Fruit fly (Drosophila melanogaster) whole organism, embryonic: ENCODE results near the gene Argl.

Source experiments
- Adf1 ChIP-seq: fragments of 200-800 bp; sonication (Bioruptor generic); IDR thresholded peaks from 2 replicates; pipeline ENCODE4 v1.3.6; 2022; ENCODE audit warnings: missing biosample characterization, missing genetic modification characterization
- Awh ChIP-seq: fragments of 200-800 bp; sonication (Bioruptor generic); IDR thresholded peaks from 2 replicates; pipeline ENCODE4, ENCODE4 v1.3.6; 2022; ENCODE audit warnings: missing biosample characterization, missing genetic modification characterization
- BtbVII ChIP-seq: fragments of 200-800 bp; sonication (Bioruptor generic); optimal IDR thresholded peaks from 3 replicates; lab custom pipeline; 2017; ENCODE audit warnings: missing biosample characterization, mild to moderate bottlenecking, missing genetic modification characterization
- CG10431 ChIP-seq: fragments of 200-800 bp; sonication (Bioruptor generic); optimal IDR thresholded peaks from 3 replicates; lab custom pipeline; 2018; ENCODE audit warnings: missing biosample characterization, mild to moderate bottlenecking, missing genetic modification characterization
- CG10959 ChIP-seq: fragments of 200-800 bp; sonication (Bioruptor generic); IDR thresholded peaks from 2 replicates; pipeline ENCODE4 v1.3.6; 2022; ENCODE audit warnings: missing biosample characterization, missing genetic modification characterization
- CG10979 ChIP-seq: fragments of 200-800 bp; sonication (Bioruptor generic); optimal IDR thresholded peaks from 2 replicates; lab custom pipeline; 2018; ENCODE audit warnings: missing biosample characterization, mild to moderate bottlenecking, missing genetic modification characterization, moderate library complexity
- CG11247 ChIP-seq: fragments of 200-800 bp; sonication (Bioruptor generic); IDR thresholded peaks from 2 replicates; pipeline ENCODE4 v1.3.6; 2022; ENCODE audit warnings: missing biosample characterization, missing genetic modification characterization
- CG11504 ChIP-seq: fragments of 200-800 bp; sonication (Bioruptor generic); optimal IDR thresholded peaks from 3 replicates; lab custom pipeline; 2019; ENCODE audit warnings: missing biosample characterization, mild to moderate bottlenecking, missing genetic modification characterization, moderate library complexity
- CG12155 ChIP-seq: fragments of 200-800 bp; sonication (Bioruptor generic); optimal IDR thresholded peaks from 3 replicates; lab custom pipeline; 2016; ENCODE audit warnings: missing biosample characterization, missing genetic modification characterization
- CG12236 ChIP-seq: fragments of 200-800 bp; sonication (Bioruptor generic); optimal IDR thresholded peaks from 2 replicates; lab custom pipeline; 2016; ENCODE audit warnings: missing biosample characterization, missing genetic modification characterization
- CG13624 ChIP-seq: fragments of 200-800 bp; sonication (Bioruptor generic); optimal IDR thresholded peaks from 2 replicates; lab custom pipeline; 2016; ENCODE audit warnings: missing biosample characterization, missing genetic modification characterization
- CG16863 ChIP-seq: fragments of 200-800 bp; sonication (Bioruptor generic); optimal IDR thresholded peaks from 3 replicates; lab custom pipeline; 2016; ENCODE audit warnings: missing biosample characterization, missing genetic modification characterization
- CG2120 ChIP-seq: fragments of 200-800 bp; sonication (Bioruptor generic); optimal IDR thresholded peaks from 3 replicates; lab custom pipeline; 2016; ENCODE audit warnings: missing biosample characterization, missing genetic modification characterization
- CG30431 ChIP-seq: fragments of 200-800 bp; sonication (Bioruptor generic); optimal IDR thresholded peaks from 2 replicates; lab custom pipeline; 2017; ENCODE audit warnings: missing biosample characterization, missing genetic modification characterization
- CG33557 ChIP-seq: fragments of 200-800 bp; sonication (Bioruptor generic); optimal IDR thresholded peaks from 2 replicates; lab custom pipeline; 2019; ENCODE audit warnings: missing biosample characterization, mild to moderate bottlenecking, missing genetic modification characterization, moderate library complexity
- CG34376 ChIP-seq: fragments of 200-800 bp; sonication (Bioruptor generic); optimal IDR thresholded peaks from 2 replicates; lab custom pipeline; 2018; ENCODE audit warnings: missing biosample characterization, mild to moderate bottlenecking, missing genetic modification characterization
- CG6654 ChIP-seq: fragments of 200-800 bp; sonication (Bioruptor generic); optimal IDR thresholded peaks from 2 replicates; lab custom pipeline; 2017; ENCODE audit warnings: missing biosample characterization, mild to moderate bottlenecking, missing genetic modification characterization
- CG7372 ChIP-seq: fragments of 200-800 bp; sonication (Bioruptor generic); IDR thresholded peaks from 2 replicates; pipeline ENCODE4 v1.3.6; 2022; ENCODE audit warnings: missing biosample characterization, missing genetic modification characterization
- CG7556 ChIP-seq: fragments of 200-800 bp; sonication (Bioruptor generic); optimal IDR thresholded peaks from 2 replicates; lab custom pipeline; 2017; ENCODE audit warnings: missing biosample characterization, mild to moderate bottlenecking, missing genetic modification characterization
- CG8089 ChIP-seq: fragments of 200-800 bp; sonication (Bioruptor generic); optimal IDR thresholded peaks from 3 replicates; lab custom pipeline; 2016; ENCODE audit warnings: missing biosample characterization, missing genetic modification characterization
- CG8944 ChIP-seq: fragments of 200-800 bp; sonication (Bioruptor generic); optimal IDR thresholded peaks from 3 replicates; lab custom pipeline; 2016; ENCODE audit warnings: missing biosample characterization, missing genetic modification characterization
- CG9797 ChIP-seq: fragments of 200-800 bp; sonication (Bioruptor generic); optimal IDR thresholded peaks from 3 replicates; lab custom pipeline; 2018; ENCODE audit warnings: missing biosample characterization, mild to moderate bottlenecking, missing genetic modification characterization
- CHES-1-like ChIP-seq: fragments of 200-800 bp; sonication (Bioruptor generic); optimal IDR thresholded peaks from 2 replicates; lab custom pipeline; 2016; ENCODE audit warnings: missing biosample characterization, missing genetic modification characterization
- Lim3 ChIP-seq: fragments of 200-800 bp; sonication (Bioruptor generic); IDR thresholded peaks from 2 replicates; pipeline ENCODE4 v1.3.6; 2022; ENCODE audit warnings: missing biosample characterization, missing genetic modification characterization
- Meics ChIP-seq: fragments of 200-800 bp; sonication (Bioruptor generic); optimal IDR thresholded peaks from 2 replicates; lab custom pipeline; 2017; ENCODE audit warnings: missing biosample characterization, mild to moderate bottlenecking, missing genetic modification characterization
- Opbp ChIP-seq: fragments of 200-800 bp; sonication (Bioruptor generic); IDR thresholded peaks from 3 replicates; pipeline ENCODE4 v1.3.6; 2022; ENCODE audit warnings: missing biosample characterization, missing genetic modification characterization; ENCODE audit not compliant: partially characterized antibody
- PHDP ChIP-seq: fragments of 200-800 bp; sonication (Bioruptor generic); optimal IDR thresholded peaks from 3 replicates; lab custom pipeline; 2018; ENCODE audit warnings: missing biosample characterization, mild to moderate bottlenecking, missing genetic modification characterization, moderate library complexity
- Sin3A ChIP-seq: fragments of >200 bp; optimal IDR thresholded peaks from 2 replicates; lab custom pipeline; 2018
- Sry-β ChIP-seq: fragments of 200-800 bp; sonication (Bioruptor generic); optimal IDR thresholded peaks from 2 replicates; lab custom pipeline; 2018; ENCODE audit warnings: missing biosample characterization, mild to moderate bottlenecking, missing genetic modification characterization, moderate library complexity
- Tbp ChIP-seq: fragments of >200 bp; optimal IDR thresholded peaks from 2 replicates; lab custom pipeline; 2018; ENCODE audit warnings: missing biosample characterization, missing genetic modification characterization
- Xrp1 ChIP-seq: fragments of 200-800 bp; sonication (Bioruptor generic); IDR thresholded peaks from 2 replicates; pipeline ENCODE4 v1.3.6; 2022; ENCODE audit warnings: missing biosample characterization, missing genetic modification characterization
- ac ChIP-seq: fragments of 200-800 bp; sonication (Bioruptor generic); optimal IDR thresholded peaks from 3 replicates; lab custom pipeline; 2017; ENCODE audit warnings: missing biosample characterization, mild to moderate bottlenecking, missing genetic modification characterization
- chm ChIP-seq: fragments of 200-800 bp; sonication (Bioruptor generic); IDR thresholded peaks from 2 replicates; pipeline ENCODE4 v1.3.6; 2022; ENCODE audit warnings: missing biosample characterization, missing genetic modification characterization
- corto ChIP-seq: fragments of 200-800 bp; sonication (Bioruptor generic); optimal IDR thresholded peaks from 2 replicates; lab custom pipeline; 2016; ENCODE audit warnings: missing biosample characterization, mild to moderate bottlenecking, missing genetic modification characterization, moderate library complexity
- cwo ChIP-seq: fragments of 200-800 bp; sonication (Bioruptor generic); optimal IDR thresholded peaks from 3 replicates; lab custom pipeline; 2017; ENCODE audit warnings: missing biosample characterization, missing genetic modification characterization, mild to moderate bottlenecking, moderate library complexity, missing genetic modification reagents
- dan ChIP-seq: fragments of 200-800 bp; sonication (Bioruptor generic); IDR thresholded peaks from 2 replicates; pipeline ENCODE4 v1.3.6; 2022; ENCODE audit warnings: missing biosample characterization, missing genetic modification characterization
- ewg ChIP-seq: fragments of 200-800 bp; sonication (Bioruptor generic); optimal IDR thresholded peaks from 3 replicates; lab custom pipeline; 2017; ENCODE audit warnings: mild to moderate bottlenecking, missing biosample characterization, missing genetic modification reagents, missing genetic modification characterization
- hb ChIP-seq: fragments of 200-800 bp; sonication (Bioruptor generic); IDR thresholded peaks from 3 replicates; pipeline ENCODE4 v1.3.6; 2022; ENCODE audit warnings: missing biosample characterization, missing genetic modification characterization; ENCODE audit not compliant: partially characterized antibody
- maf-S ChIP-seq: fragments of 200-800 bp; sonication (Bioruptor generic); optimal IDR thresholded peaks from 2 replicates; lab custom pipeline; 2016; ENCODE audit warnings: missing biosample characterization, missing genetic modification characterization
- mld ChIP-seq: fragments of 200-800 bp; sonication (Bioruptor generic); IDR thresholded peaks from 3 replicates; pipeline ENCODE4 v1.3.6; 2022; ENCODE audit warnings: missing biosample characterization, missing genetic modification characterization; ENCODE audit not compliant: partially characterized antibody
- ranshi ChIP-seq: fragments of 200-800 bp; sonication (Bioruptor generic); IDR thresholded peaks from 2 replicates; pipeline ENCODE4 v1.3.6; 2022; ENCODE audit warnings: missing biosample characterization, missing genetic modification characterization
- rib ChIP-seq: fragments of 200-800 bp; sonication (Bioruptor generic); IDR thresholded peaks from 2 replicates; pipeline ENCODE4 v1.3.6; 2022; ENCODE audit warnings: missing biosample characterization, missing genetic modification characterization
- seq ChIP-seq: fragments of 200-800 bp; sonication (Bioruptor generic); IDR thresholded peaks from 2 replicates; pipeline ENCODE4 v1.3.6; 2022; ENCODE audit warnings: missing biosample characterization, missing genetic modification characterization
- shn ChIP-seq: fragments of 200-800 bp; sonication (Bioruptor generic); optimal IDR thresholded peaks from 3 replicates; lab custom pipeline; 2016; ENCODE audit warnings: missing biosample characterization, missing genetic modification characterization
- sna ChIP-seq: fragments of 200-800 bp; sonication (Bioruptor generic); IDR thresholded peaks from 2 replicates; pipeline ENCODE4 v1.3.6; 2022; ENCODE audit warnings: missing biosample characterization, missing genetic modification characterization; ENCODE audit not compliant: partially characterized antibody
- sr ChIP-seq: fragments of 200-800 bp; sonication (Bioruptor generic); IDR thresholded peaks from 3 replicates; pipeline ENCODE4 v1.3.6; 2022; ENCODE audit warnings: missing biosample characterization, missing genetic modification characterization
- sug ChIP-seq: fragments of 200-800 bp; optimal IDR thresholded peaks from 2 replicates; lab custom pipeline; 2019; ENCODE audit warnings: missing biosample characterization, mild to moderate bottlenecking, missing genetic modification characterization, moderate library complexity
- unc-4 ChIP-seq: fragments of 200-800 bp; sonication (Bioruptor generic); IDR thresholded peaks from 2 replicates; pipeline ENCODE4 v1.3.6; 2022; ENCODE audit warnings: missing biosample characterization, missing genetic modification characterization; ENCODE audit not compliant: partially characterized antibody
- usp ChIP-seq: fragments of >200 bp; optimal IDR thresholded peaks from 2 replicates; lab custom pipeline; 2017; ENCODE audit warnings: missing biosample characterization, missing genetic modification characterization
- vfl ChIP-seq: fragments of 200-800 bp; sonication (Bioruptor generic); optimal IDR thresholded peaks from 2 replicates; lab custom pipeline; 2016; ENCODE audit warnings: missing biosample characterization, missing genetic modification characterization
- vnd ChIP-seq: fragments of 200-800 bp; sonication (Bioruptor generic); IDR thresholded peaks from 3 replicates; pipeline ENCODE4 v1.3.6; 2022; ENCODE audit warnings: missing biosample characterization, missing genetic modification characterization; ENCODE audit not compliant: partially characterized antibody
- wek ChIP-seq: fragments of 200-800 bp; sonication (Bioruptor generic); optimal IDR thresholded peaks from 3 replicates; lab custom pipeline; 2018; ENCODE audit warnings: missing biosample characterization, mild to moderate bottlenecking, missing genetic modification characterization, moderate library complexity
- zfh2 ChIP-seq: fragments of 200-800 bp; sonication (Bioruptor generic); optimal IDR thresholded peaks from 2 replicates; lab custom pipeline; 2016; ENCODE audit warnings: missing biosample characterization, missing genetic modification characterization

The Argl gene

DNA sequence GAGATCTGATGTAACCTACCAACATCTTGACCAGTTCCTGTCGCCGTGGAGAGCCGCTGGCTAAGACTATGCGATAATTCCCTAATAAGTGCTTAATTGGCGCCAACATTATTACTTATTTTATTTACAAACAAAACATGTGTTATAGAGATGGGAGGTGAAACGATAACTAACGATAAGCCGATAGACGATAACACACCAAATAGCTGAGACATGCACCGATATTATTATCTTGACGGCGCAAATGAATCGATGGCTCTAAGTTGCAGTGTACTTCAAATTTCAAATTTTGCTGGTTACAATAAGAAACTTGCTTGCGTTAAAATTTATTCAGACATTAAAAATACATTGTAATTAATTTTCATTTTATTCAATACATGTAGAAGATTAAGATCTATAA lies 1.2 kb upstream of the Argl start, which contains the start of gene CG9515 (continued):
- peak; percentile 24 for TF ChIP-seq CG2120 (GFP tag; lab: Kevin White, UChicago)
- TF ChIP-seq CG10959 (GFP tag; lab: Robert Waterston, UW), result no peak
- no peak for TF ChIP-seq corto (GFP tag; lab: Kevin White, UChicago)
- peak; percentile 15 for TF ChIP-seq PHDP
- TF ChIP-seq vfl (GFP tag; lab: Kevin White, UChicago), result no peak
- no peak for TF ChIP-seq usp (GFP tag; lab: Kevin White, UChicago)
- no peak for TF ChIP-seq CG30431
- no peak for TF ChIP-seq CG10431 (GFP tag; lab: Kevin White, UChicago)
- no peak for TF ChIP-seq CG7556
- no peak for TF ChIP-seq CG8944 (GFP tag; lab: Kevin White, UChicago)
- TF ChIP-seq ac (GFP tag; lab: Kevin White, UChicago), result no peak
- TF ChIP-seq shn (GFP tag; lab: Kevin White, UChicago), result no peak
- TF ChIP-seq CG6654 (GFP tag; lab: Kevin White, UChicago), result no peak
- peak; percentile 27 for TF ChIP-seq CG13624 (GFP tag; lab: Kevin White, UChicago)
- TF ChIP-seq CG12236, result no peak
- no peak for TF ChIP-seq CG9797
- TF ChIP-seq CG11247 (GFP tag; lab: Robert Waterston, UW), result no peak
- TF ChIP-seq vnd, result peak; percentile 69
- TF ChIP-seq Opbp (GFP tag; lab: Robert Waterston, UW), result peak; percentile 86
- TF ChIP-seq sug (tag; lab: Kevin White, UChicago), result peak; percentile 33
- TF ChIP-seq unc-4 (GFP tag; lab: Robert Waterston, UW), result peak; percentile 71
- no peak for TF ChIP-seq Sry-β (GFP tag; lab: Kevin White, UChicago)
- TF ChIP-seq CHES-1-like, result no peak
- no peak for TF ChIP-seq CG11504 (tag; lab: Kevin White, UChicago)
- TF ChIP-seq CG10979 (tag; lab: Kevin White, UChicago), result no peak
- TF ChIP-seq Meics (GFP tag; lab: Kevin White, UChicago), result no peak
- TF ChIP-seq CG33557 (GFP tag; lab: Kevin White, UChicago), result no peak
- TF ChIP-seq rib, result no peak
- no peak for TF ChIP-seq ranshi (GFP tag; lab: Robert Waterston, UW)
- TF ChIP-seq Awh (GFP tag; lab: Robert Waterston, UW), result no peak
- TF ChIP-seq CG8089 (GFP tag; lab: Kevin White, UChicago), result no peak
- TF ChIP-seq mld (GFP tag; lab: Robert Waterston, UW), result no peak
- no peak for TF ChIP-seq CG16863 (GFP tag; lab: Kevin White, UChicago)
- no peak for TF ChIP-seq CG12155 (GFP tag; lab: Kevin White, UChicago)
- TF ChIP-seq Sin3A (lab: Kevin White, UChicago), result no peak
- no peak for TF ChIP-seq zfh2 (GFP tag; lab: Kevin White, UChicago)
- TF ChIP-seq chm (GFP tag; lab: Robert Waterston, UW), result no peak
- no peak for TF ChIP-seq Xrp1 (GFP tag; lab: Robert Waterston, UW)
- no peak for TF ChIP-seq dan
- no peak for TF ChIP-seq Lim3 (GFP tag; lab: Robert Waterston, UW)
- TF ChIP-seq CG7372 (GFP tag; lab: Robert Waterston, UW), result no peak
- peak; percentile 91 for TF ChIP-seq hb (GFP tag; lab: Robert Waterston, UW)
- TF ChIP-seq wek (GFP tag; lab: Kevin White, UChicago), result no peak
- no peak for TF ChIP-seq CG34376 (GFP tag; lab: Kevin White, UChicago)
- TF ChIP-seq sna (GFP tag; lab: Robert Waterston, UW), result peak; percentile 82
- no peak for TF ChIP-seq ewg (GFP tag; lab: Kevin White, UChicago)
- no peak for TF ChIP-seq sr (GFP tag; lab: Robert Waterston, UW)
- no peak for TF ChIP-seq Adf1 (GFP tag; lab: Robert Waterston, UW)
- no peak for TF ChIP-seq seq
- no peak for TF ChIP-seq maf-S (GFP tag; lab: Kevin White, UChicago)
- TF ChIP-seq Tbp (GFP tag; lab: Kevin White, UChicago), result no peak
- no peak for TF ChIP-seq cwo (GFP tag; lab: Kevin White, UChicago)
- TF ChIP-seq BtbVII (GFP tag; lab: Kevin White, UChicago), result no peak
